Worm (Caenorhabditis elegans): Measurements from ENCODE around the gene ZK1320.5.

The ZK1320.5 gene

ce11 chrII:9621913-9622348, 43.5 kb downstream of the ZK1320.5 start:
- TF ChIP-seq madf-3 (GFP tag; IDR thresholded peaks at IDR 0.05): no peak
- TF ChIP-seq snpc-1.3 (tag; optimal IDR thresholded peaks at IDR 0.05; ENCODE audit: insufficient read depth): no peak
- no peak for TF ChIP-seq ztf-25 (GFP tag; IDR thresholded peaks at IDR 0.05)
- peak; percentile 69 for TF ChIP-seq cebp-1 (GFP tag; IDR thresholded peaks at IDR 0.05)
- peak; percentile 82 for TF ChIP-seq cebp-1 (tag; optimal IDR thresholded peaks at IDR 0.05)
- no peak for TF ChIP-seq madf-10 (tag; optimal IDR thresholded peaks at IDR 0.05)
- 0 out of 2 replicates have a peak, but pooled peaks have one; percentile 25 for TF ChIP-seq pbrm-1 (GFP tag; IDR thresholded peaks at IDR 0.05)
- TF ChIP-seq nhr-179 (tag; optimal IDR thresholded peaks at IDR 0.05): no peak
- no peak for TF ChIP-seq snpc-1.1 (tag; optimal IDR thresholded peaks at IDR 0.05; ENCODE audit: insufficient read depth)
- TF ChIP-seq F10E7.11 (tag; optimal IDR thresholded peaks at IDR 0.05): no peak
- TF ChIP-seq madf-6 (GFP tag; IDR thresholded peaks at IDR 0.05): no peak
- 0 out of 2 replicates have a peak, but pooled peaks have one; percentile 25 for TF ChIP-seq B0336.3 (GFP tag; IDR thresholded peaks at IDR 0.05)
- TF ChIP-seq ceh-58 (GFP tag; IDR thresholded peaks at IDR 0.05): no peak
- no peak for TF ChIP-seq F55B11.4 (tag; optimal IDR thresholded peaks at IDR 0.05; ENCODE audit: borderline replicate concordance, insufficient read depth)
- TF ChIP-seq snpc-4 (GFP tag; optimal IDR thresholded peaks at IDR 0.05): no peak
- TF ChIP-seq snpc-4 (tag; optimal IDR thresholded peaks at IDR 0.05): no peak
- TF ChIP-seq akir-1 (GFP tag; optimal IDR thresholded peaks at IDR 0.05): peak; percentile 6
- TF ChIP-seq B0035.1 (tag; optimal IDR thresholded peaks at IDR 0.05): no peak
- TF ChIP-seq hmg-20 (GFP tag; IDR thresholded peaks at IDR 0.05): no peak
- TF ChIP-seq dox-1 (GFP tag; IDR thresholded peaks at IDR 0.05): peak; percentile 45; the same call in 1 of the 2 replicates
- no peak for TF ChIP-seq cebp-2 (GFP tag; IDR thresholded peaks at IDR 0.05)
- TF ChIP-seq Y95B8A.8 (GFP tag; IDR thresholded peaks at IDR 0.05): no peak
- TF ChIP-seq Y53G8AR.9 (GFP tag; conservative IDR thresholded peaks at IDR 0.05): 0 out of 2 replicates have a peak, but pooled peaks have one; percentile 46
- no peak for TF ChIP-seq T26A5.8 (tag; optimal IDR thresholded peaks at IDR 0.05)
- no peak for TF ChIP-seq C17E4.6 (GFP tag; IDR thresholded peaks at IDR 0.05)
- no peak for TF ChIP-seq F49E8.2 (tag; optimal IDR thresholded peaks at IDR 0.05; ENCODE audit: insufficient read depth)
- TF ChIP-seq ets-4 (GFP tag; optimal IDR thresholded peaks at IDR 0.05): no peak
- TF ChIP-seq ekl-4 (GFP tag; IDR thresholded peaks at IDR 0.05): no peak
- TF ChIP-seq K11D2.4 (GFP tag; IDR thresholded peaks at IDR 0.05): no peak
- no peak for TF ChIP-seq hsf-1 (GFP tag; IDR thresholded peaks at IDR 0.05)
- peak; percentile 1 for TF ChIP-seq ztf-18 (tag; optimal IDR thresholded peaks at IDR 0.05)
- TF ChIP-seq lir-1 (GFP tag; conservative IDR thresholded peaks at IDR 0.05): no peak; the same call in 1 of the 2 replicates
- 0 out of 2 replicates have a peak, but pooled peaks have one; percentile 57 for TF ChIP-seq let-526 (GFP tag; IDR thresholded peaks at IDR 0.05)
- TF ChIP-seq ztf-26 (tag; optimal IDR thresholded peaks at IDR 0.05): no peak
- no peak for TF ChIP-seq repo-1 (tag; optimal IDR thresholded peaks at IDR 0.05)
- no peak for TF ChIP-seq lin-35 (GFP tag; optimal IDR thresholded peaks at IDR 0.05)
- no peak for TF ChIP-seq ceh-100 (GFP tag; IDR thresholded peaks at IDR 0.05)
- TF ChIP-seq F39B2.1 (GFP tag; IDR thresholded peaks at IDR 0.05): no peak
- no peak for TF ChIP-seq him-1 (tag; optimal IDR thresholded peaks at IDR 0.05)
- TF ChIP-seq egl-44 (GFP tag; IDR thresholded peaks at IDR 0.05): no peak
- no peak for TF ChIP-seq lin-26 (GFP tag; IDR thresholded peaks at IDR 0.05)
- no peak for TF ChIP-seq rec-8 (tag; optimal IDR thresholded peaks at IDR 0.05)
- no peak for TF ChIP-seq lsy-27 (tag; optimal IDR thresholded peaks at IDR 0.05; ENCODE audit: borderline replicate concordance, insufficient read depth)
- no peak for TF ChIP-seq attf-6 (GFP tag; IDR thresholded peaks at IDR 0.05)
- no peak for TF ChIP-seq madf-8 (GFP tag; conservative IDR thresholded peaks at IDR 0.05)
- no peak for TF ChIP-seq pha-4 (tag; optimal IDR thresholded peaks at IDR 0.05)
- no peak for TF ChIP-seq C06A6.2 (GFP tag; conservative IDR thresholded peaks at IDR 0.05)
- TF ChIP-seq D2030.7 (GFP tag; IDR thresholded peaks at IDR 0.05): no peak
